Fruit fly (Drosophila melanogaster) whole organism, wandering third instar larva: ENCODE results near the gene Samuel.

Experiments
- CG32264 ChIP-seq: fragments of 200-800 bp; sonication (Bioruptor generic); optimal IDR thresholded peaks from 2 replicates; lab custom pipeline; 2016; ENCODE audit warnings: missing biosample characterization, missing genetic modification characterization
- Dif ChIP-seq: fragments of 200-275, 200-300 bp; sonication (Bioruptor generic); optimal IDR thresholded peaks from 2 replicates; lab custom pipeline; 2018; ENCODE audit warnings: missing biosample characterization, missing genetic modification characterization; ENCODE audit not compliant: partially characterized antibody
- Myc ChIP-seq: fragments of >200 bp; optimal IDR thresholded peaks from 2 replicates; lab custom pipeline; 2017
- N ChIP-seq: fragments of >200 bp; optimal IDR thresholded peaks from 2 replicates; lab custom pipeline; 2018; ENCODE audit warnings: missing biosample characterization, missing external identifiers, missing genetic modification characterization
- OdsH ChIP-seq: fragments of 200-800 bp; sonication (Bioruptor generic); optimal IDR thresholded peaks from 2 replicates; lab custom pipeline; 2016; ENCODE audit warnings: missing biosample characterization, mild to moderate bottlenecking, missing genetic modification characterization
- Vsx2 ChIP-seq: fragments of 200-300, 225-300 bp; sonication (Bioruptor generic); optimal IDR thresholded peaks from 2 replicates; lab custom pipeline; 2018; ENCODE audit warnings: missing biosample characterization, missing genetic modification characterization; ENCODE audit not compliant: partially characterized antibody
- brk ChIP-seq: fragments of 200-800 bp; sonication (Bioruptor generic); optimal IDR thresholded peaks from 2 replicates; lab custom pipeline; 2016; ENCODE audit warnings: missing biosample characterization, mild to moderate bottlenecking, missing genetic modification characterization
- dmrt93B ChIP-seq: fragments of 200-800 bp; sonication (Bioruptor generic); optimal IDR thresholded peaks from 2 replicates; lab custom pipeline; 2018; ENCODE audit warnings: missing biosample characterization, mild to moderate bottlenecking, missing genetic modification characterization
- dsf ChIP-seq: sonication (Bioruptor generic); optimal IDR thresholded peaks from 2 replicates; lab custom pipeline; 2016; ENCODE audit warnings: missing biosample characterization, missing genetic modification characterization, borderline replicate concordance
- ey ChIP-seq: fragments of 200-800 bp; sonication (Bioruptor generic); optimal IDR thresholded peaks from 2 replicates; lab custom pipeline; 2016; ENCODE audit warnings: missing biosample characterization, missing genetic modification characterization
- foxo ChIP-seq, 2 experiments: fragments of 200-800 bp; sonication (Bioruptor generic); optimal IDR thresholded peaks; 2 replicates in 1 of 2; 3 replicates in 1 of 2; lab custom pipeline; 2016 to 2017; ENCODE audit warnings: missing biosample characterization in 2 of 2, missing genetic modification characterization in 2 of 2
- h ChIP-seq: fragments of 200-800 bp; sonication (Bioruptor generic); optimal IDR thresholded peaks from 3 replicates; lab custom pipeline; 2016; ENCODE audit warnings: missing biosample characterization, mild to moderate bottlenecking, missing genetic modification characterization
- jim ChIP-seq: fragments of 175-275, 200-325 bp; sonication (Bioruptor generic); optimal IDR thresholded peaks from 2 replicates; lab custom pipeline; 2016; ENCODE audit warnings: missing biosample characterization, mild to moderate bottlenecking, missing genetic modification characterization
- lola ChIP-seq: fragments of >200 bp; optimal IDR thresholded peaks from 2 replicates; lab custom pipeline; 2017; ENCODE audit warnings: missing biosample characterization, missing genetic modification characterization
- sage ChIP-seq: fragments of 200-800 bp; sonication (Bioruptor generic); optimal IDR thresholded peaks from 2 replicates; lab custom pipeline; 2016; ENCODE audit warnings: missing biosample characterization, mild to moderate bottlenecking, missing genetic modification characterization
- sv ChIP-seq: fragments of 200-800 bp; sonication (Bioruptor generic); optimal IDR thresholded peaks from 3 replicates; lab custom pipeline; 2016; ENCODE audit warnings: missing biosample characterization, missing genetic modification characterization

Samuel gene

dm6 chr2L:10965962-10966361 lies 100.8 kb downstream of the Samuel start:
- TF ChIP-seq sage (GFP tag; lab: Kevin White, UChicago), result no peak
- TF ChIP-seq lola (GFP tag; lab: Kevin White, UChicago), result no peak
- TF ChIP-seq ey (GFP tag; lab: Kevin White, UChicago), result no peak
- TF ChIP-seq Dif (GFP tag; lab: Kevin White, UChicago), result no peak

- TF ChIP-seq Myc (lab: Kevin White, UChicago), result peak; percentile 66
- TF ChIP-seq CG32264, result no peak
- TF ChIP-seq Vsx2 (GFP tag; lab: Kevin White, UChicago), result no peak
- TF ChIP-seq dmrt93B (GFP tag; lab: Kevin White, UChicago), result no peak
- TF ChIP-seq jim (GFP tag; lab: Kevin White, UChicago), result no peak
These were observed 102.3 kb downstream of the Samuel start for dm6 chr2L:10964493-10964892.

dm6 chr2L:10963979-10964378 lies 102.8 kb downstream of the Samuel start, which contains the start of gene dpr2:
Gene dpr2 (minus strand): TSS chr2L:10964153.
- TF ChIP-seq jim (GFP tag; lab: Kevin White, UChicago) (no peak), ey (GFP tag; lab: Kevin White, UChicago) (no peak), sv (GFP tag; lab: Kevin White, UChicago) (no peak), h (GFP tag; lab: Kevin White, UChicago) (no peak), N (GFP tag; lab: Kevin White, UChicago) (no peak), dsf (GFP tag; lab: Kevin White, UChicago) (no peak), sage (GFP tag; lab: Kevin White, UChicago) (no peak), brk (no peak), OdsH (GFP tag; lab: Kevin White, UChicago) (no peak), foxo (GFP tag; optimal IDR thresholded peaks at IDR 0.05; lab: Kevin White, UChicago) (no peak)
